Worm (Caenorhabditis elegans) whole organism, L1 larva: ENCODE measurements around the gene nhr-4.

Source experiments
- C34B4.2 ChIP-seq: sonication (generic microtip); optimal IDR thresholded peaks from 2 replicates; lab custom pipeline; 2017; ENCODE audit warnings: mild to moderate bottlenecking, missing genetic modification characterization, missing compliant biosample characterization
- ama-1 ChIP-seq: fragments of 150-350 bp; optimal IDR thresholded peaks from 2 replicates; lab custom pipeline; 2014
- ceh-8 ChIP-seq: fragments of 200-800 bp; sonication (Bioruptor generic); optimal IDR thresholded peaks from 2 replicates; lab custom pipeline; 2018; ENCODE audit warnings: mild to moderate bottlenecking, missing genetic modification characterization, moderate library complexity, missing compliant biosample characterization
- ceh-82 ChIP-seq, 3 experiments: fragments of 150-350 bp in 1 of 3; sonication (generic microtip) in 2 of 3; optimal IDR thresholded peaks; 2 replicates each; lab custom pipeline; 2014 to 2017; ENCODE audit warnings: missing biosample characterization in 3 of 3, missing genetic modification characterization in 3 of 3
- mab-9 ChIP-seq: fragments of 200-800 bp; sonication (Bioruptor generic); IDR thresholded peaks from 2 replicates; pipeline ENCODE4 v1.3.6; 2022; ENCODE audit warnings: missing genetic modification reagents, missing genetic modification characterization, missing compliant biosample characterization
- skn-1 ChIP-seq: fragments of 150-350 bp; optimal IDR thresholded peaks from 2 replicates; lab custom pipeline; 2014; ENCODE audit warnings: missing biosample characterization, missing genetic modification characterization
- snpc-4 ChIP-seq: fragments of 150-350 bp; optimal IDR thresholded peaks from 2 replicates; lab custom pipeline; 2014; ENCODE audit warnings: missing biosample characterization, missing genetic modification characterization
- unc-130 ChIP-seq: fragments of 150-350 bp; optimal IDR thresholded peaks from 2 replicates; lab custom pipeline; 2017; ENCODE audit warnings: missing biosample characterization, missing genetic modification characterization, inconsistent platforms
- unc-62 ChIP-seq: fragments of 150-350 bp; optimal IDR thresholded peaks from 2 replicates; lab custom pipeline; 2014; ENCODE audit warnings: missing biosample characterization, missing genetic modification reagents, missing genetic modification characterization

- TF ChIP-seq ceh-8 (GFP tag; lab: Kevin White, UChicago), result no peak
- no peak for TF ChIP-seq unc-130 (tag; lab: Kevin White, UChicago)
- TF ChIP-seq mab-9 (GFP tag; lab: Robert Waterston, UW), result no peak
- no peak for TF ChIP-seq ceh-82 (tag; optimal IDR thresholded peaks at IDR 0.05; lab: Kevin White, UChicago)
- TF ChIP-seq snpc-4 (tag; lab: Kevin White, UChicago), result no peak
- no peak for TF ChIP-seq unc-62 (GFP tag; lab: Kevin White, UChicago)
- no peak for TF ChIP-seq ama-1 (lab: Kevin White, UChicago)
- TF ChIP-seq skn-1 (tag; lab: Kevin White, UChicago), result no peak
- no peak for TF ChIP-seq C34B4.2 (tag; lab: Kevin White, UChicago)
Observed at ce11 chrIV:9878893-9879379, at the start of gene nhr-4.
